Fruit fly (Drosophila melanogaster) whole organism, embryonic: Measurements from ENCODE around the gene CG32829.

Experiments used
- Adf1 ChIP-seq: fragments of 200-800 bp; sonication (Bioruptor generic); IDR thresholded peaks from 2 replicates; pipeline ENCODE4 v1.3.6; 2022; ENCODE audit warnings: missing biosample characterization, missing genetic modification characterization
- B-H2 ChIP-seq: fragments of 200-800 bp; sonication (Bioruptor generic); optimal IDR thresholded peaks from 2 replicates; lab custom pipeline; 2018; ENCODE audit warnings: missing biosample characterization, mild to moderate bottlenecking, missing genetic modification characterization
- CG10543 ChIP-seq: fragments of 200-800 bp; sonication (Bioruptor generic); optimal IDR thresholded peaks from 3 replicates; lab custom pipeline; 2017; ENCODE audit warnings: missing biosample characterization, mild to moderate bottlenecking, missing genetic modification characterization, moderate library complexity
- CG11695 ChIP-seq: fragments of 200-800 bp; sonication (Bioruptor generic); IDR thresholded peaks from 3 replicates; pipeline ENCODE4 v1.3.6; 2022; ENCODE audit warnings: missing biosample characterization, missing genetic modification characterization
- CG12299 ChIP-seq: fragments of 200-800 bp; sonication (Bioruptor generic); optimal IDR thresholded peaks from 2 replicates; lab custom pipeline; 2018; ENCODE audit warnings: missing biosample characterization, mild to moderate bottlenecking, missing genetic modification characterization
- CG12391 ChIP-seq: fragments of 200-800 bp; sonication (Bioruptor generic); optimal IDR thresholded peaks from 3 replicates; lab custom pipeline; 2018; ENCODE audit warnings: missing biosample characterization, mild to moderate bottlenecking, missing genetic modification characterization, moderate library complexity
- CG13424 ChIP-seq: fragments of 200-800 bp; sonication (Bioruptor generic); optimal IDR thresholded peaks from 2 replicates; lab custom pipeline; 2019; ENCODE audit warnings: missing biosample characterization, mild to moderate bottlenecking, missing genetic modification characterization, moderate library complexity
- CG15601 ChIP-seq: fragments of 200-800 bp; sonication (Bioruptor generic); optimal IDR thresholded peaks from 3 replicates; lab custom pipeline; 2019; ENCODE audit warnings: missing biosample characterization, mild to moderate bottlenecking, missing genetic modification characterization, moderate library complexity
- CG1602 ChIP-seq: fragments of 200-800 bp; sonication (Bioruptor generic); optimal IDR thresholded peaks from 3 replicates; lab custom pipeline; 2016; ENCODE audit warnings: missing biosample characterization, missing genetic modification characterization
- CG17385 ChIP-seq: fragments of 200-800 bp; sonication (Bioruptor generic); optimal IDR thresholded peaks from 3 replicates; lab custom pipeline; 2018; ENCODE audit warnings: missing biosample characterization, mild to moderate bottlenecking, missing genetic modification characterization
- CG17829 ChIP-seq: fragments of 200-800 bp; optimal IDR thresholded peaks from 2 replicates; lab custom pipeline; 2019; ENCODE audit warnings: missing biosample characterization, mild to moderate bottlenecking, missing genetic modification characterization, moderate library complexity
- CG30431 ChIP-seq: fragments of 200-800 bp; sonication (Bioruptor generic); optimal IDR thresholded peaks from 2 replicates; lab custom pipeline; 2017; ENCODE audit warnings: missing biosample characterization, missing genetic modification characterization
- CG32532 ChIP-seq: fragments of 200-800 bp; sonication (Bioruptor generic); IDR thresholded peaks from 2 replicates; pipeline ENCODE4 v1.3.6; 2022; ENCODE audit warnings: missing biosample characterization, missing genetic modification characterization
- CG6175 ChIP-seq: fragments of 200-800 bp; sonication (Bioruptor generic); IDR thresholded peaks from 3 replicates; pipeline ENCODE4 v1.3.6; 2022; ENCODE audit warnings: missing biosample characterization, missing genetic modification characterization
- CG6654 ChIP-seq: fragments of 200-800 bp; sonication (Bioruptor generic); optimal IDR thresholded peaks from 2 replicates; lab custom pipeline; 2017; ENCODE audit warnings: missing biosample characterization, mild to moderate bottlenecking, missing genetic modification characterization
- CG6791 ChIP-seq: fragments of 200-800 bp; sonication (Bioruptor generic); IDR thresholded peaks from 3 replicates; pipeline ENCODE4 v1.3.6; 2022; ENCODE audit warnings: missing biosample characterization, missing genetic modification characterization; ENCODE audit not compliant: partially characterized antibody
- CG8478 ChIP-seq: fragments of >200 bp; optimal IDR thresholded peaks from 2 replicates; lab custom pipeline; 2018
- CG8924 ChIP-seq: fragments of 200-800 bp; optimal IDR thresholded peaks from 3 replicates; lab custom pipeline; 2019; ENCODE audit warnings: missing biosample characterization, mild to moderate bottlenecking, missing genetic modification characterization, moderate library complexity
- CG9727 ChIP-seq: fragments of 200-800 bp; sonication (Bioruptor generic); optimal IDR thresholded peaks from 3 replicates; lab custom pipeline; 2017; ENCODE audit warnings: missing biosample characterization, mild to moderate bottlenecking, missing genetic modification characterization
- D ChIP-seq, 2 experiments: fragments of 200-800 bp in 1 of 2; fragments of >200 bp in 1 of 2; sonication (Bioruptor generic) in 1 of 2; optimal IDR thresholded peaks; 2 replicates in 1 of 2; 3 replicates in 1 of 2; lab custom pipeline; 2017; ENCODE audit warnings: mild to moderate bottlenecking in 1 of 2, missing biosample characterization in 1 of 2, missing genetic modification characterization in 1 of 2, missing genetic modification reagents in 1 of 2
- Doc3 ChIP-seq: fragments of 200-800 bp; sonication (Bioruptor generic); IDR thresholded peaks from 3 replicates; pipeline ENCODE4 v1.3.6; 2022; ENCODE audit warnings: missing biosample characterization, missing genetic modification characterization; ENCODE audit not compliant: partially characterized antibody
- Eip74EF ChIP-seq, 2 experiments: fragments of 200-800 bp in 1 of 2; fragments of >200 bp in 1 of 2; sonication (Bioruptor generic) in 1 of 2; optimal IDR thresholded peaks; 2 replicates each; lab custom pipeline; 2017 to 2019; ENCODE audit warnings: missing biosample characterization in 2 of 2, missing genetic modification characterization in 2 of 2, mild to moderate bottlenecking in 1 of 2, moderate library complexity in 1 of 2
- Ets97D ChIP-seq: fragments of 200-800 bp; sonication (Bioruptor generic); optimal IDR thresholded peaks from 3 replicates; lab custom pipeline; 2016; ENCODE audit warnings: missing biosample characterization, missing genetic modification characterization
- Fer2 ChIP-seq: fragments of 200-800 bp; sonication (Bioruptor generic); optimal IDR thresholded peaks from 2 replicates; lab custom pipeline; 2018; ENCODE audit warnings: missing biosample characterization, mild to moderate bottlenecking, missing genetic modification characterization, moderate library complexity
- Hand ChIP-seq: fragments of 200-800 bp; sonication (Bioruptor generic); optimal IDR thresholded peaks from 2 replicates; lab custom pipeline; 2017; ENCODE audit warnings: mild to moderate bottlenecking, missing biosample characterization, missing genetic modification reagents, missing genetic modification characterization
- HmgD ChIP-seq: fragments of 200-800 bp; sonication (Bioruptor generic); optimal IDR thresholded peaks from 3 replicates; lab custom pipeline; 2016; ENCODE audit warnings: missing biosample characterization, missing genetic modification characterization
- Hr51 ChIP-seq, 2 experiments: fragments of 200-800 bp; sonication (Bioruptor generic); optimal IDR thresholded peaks; 2 replicates in 1 of 2; 3 replicates in 1 of 2; lab custom pipeline; 2016 to 2018; ENCODE audit warnings: missing biosample characterization in 2 of 2, missing genetic modification characterization in 2 of 2, mild to moderate bottlenecking in 1 of 2, moderate library complexity in 1 of 2
- Max ChIP-seq: fragments of 200-800 bp; sonication (Bioruptor generic); optimal IDR thresholded peaks from 2 replicates; lab custom pipeline; 2016; ENCODE audit warnings: missing biosample characterization, mild to moderate bottlenecking, missing genetic modification characterization
- Meics ChIP-seq: fragments of 200-800 bp; sonication (Bioruptor generic); optimal IDR thresholded peaks from 2 replicates; lab custom pipeline; 2017; ENCODE audit warnings: missing biosample characterization, mild to moderate bottlenecking, missing genetic modification characterization
- Rfx ChIP-seq: fragments of 200-800 bp; sonication (Bioruptor generic); IDR thresholded peaks from 2 replicates; pipeline ENCODE4 v1.3.6; 2022; ENCODE audit warnings: missing biosample characterization, missing genetic modification characterization
- Rx ChIP-seq: fragments of 200-800 bp; sonication (Bioruptor generic); IDR thresholded peaks from 2 replicates; pipeline ENCODE4 v1.3.6; 2022; ENCODE audit warnings: missing biosample characterization, missing genetic modification characterization
- Sin3A ChIP-seq: fragments of >200 bp; optimal IDR thresholded peaks from 2 replicates; lab custom pipeline; 2018
- Six4 ChIP-seq: fragments of 200-800 bp; sonication (Bioruptor generic); optimal IDR thresholded peaks from 2 replicates; lab custom pipeline; 2016; ENCODE audit warnings: missing biosample characterization, missing genetic modification characterization
- Ssrp ChIP-seq: fragments of 200-800 bp; sonication (Bioruptor generic); optimal IDR thresholded peaks from 2 replicates; lab custom pipeline; 2018; ENCODE audit warnings: missing biosample characterization, mild to moderate bottlenecking, missing genetic modification characterization, moderate library complexity
- Stat92E ChIP-seq, 3 experiments: fragments of >200 bp in 2 of 3; fragments of 200-800 bp in 1 of 3; sonication (Bioruptor generic) in 1 of 3; optimal IDR thresholded peaks; 2 replicates each; lab custom pipeline; 2017 to 2019; ENCODE audit warnings: missing biosample characterization in 3 of 3, missing genetic modification characterization in 3 of 3, mild to moderate bottlenecking in 1 of 3, moderate library complexity in 1 of 3
- Vsx1 ChIP-seq: fragments of 200-800 bp; sonication (Bioruptor generic); optimal IDR thresholded peaks from 2 replicates; lab custom pipeline; 2017; ENCODE audit warnings: missing biosample characterization, mild to moderate bottlenecking, missing genetic modification characterization, missing genetic modification reagents
- Xbp1 ChIP-seq: fragments of 200-800 bp; sonication (Bioruptor generic); optimal IDR thresholded peaks from 3 replicates; lab custom pipeline; 2016; ENCODE audit warnings: missing biosample characterization, mild to moderate bottlenecking, missing genetic modification characterization
- Xrp1 ChIP-seq: fragments of 200-800 bp; sonication (Bioruptor generic); IDR thresholded peaks from 2 replicates; pipeline ENCODE4 v1.3.6; 2022; ENCODE audit warnings: missing biosample characterization, missing genetic modification characterization
- az2 ChIP-seq: fragments of 200-800 bp; sonication (Bioruptor generic); optimal IDR thresholded peaks from 3 replicates; lab custom pipeline; 2016; ENCODE audit warnings: missing biosample characterization, missing genetic modification characterization
- dm ChIP-seq: fragments of 200-800 bp; sonication (Bioruptor generic); optimal IDR thresholded peaks from 3 replicates; lab custom pipeline; 2016; ENCODE audit warnings: missing biosample characterization, missing genetic modification characterization
- dpn ChIP-seq, 2 experiments: fragments of 200-800 bp; sonication (Bioruptor generic); optimal IDR thresholded peaks; 3 replicates each; lab custom pipeline; 2016; ENCODE audit warnings: missing biosample characterization in 2 of 2, missing genetic modification characterization in 2 of 2
- gsb-n ChIP-seq: fragments of 200-800 bp; sonication (Bioruptor generic); optimal IDR thresholded peaks from 3 replicates; lab custom pipeline; 2018; ENCODE audit warnings: missing biosample characterization, mild to moderate bottlenecking, missing genetic modification characterization
- ind ChIP-seq: fragments of 200-800 bp; sonication (Bioruptor generic); optimal IDR thresholded peaks from 3 replicates; lab custom pipeline; 2016; ENCODE audit warnings: missing biosample characterization, missing genetic modification characterization
- nerfin-1 ChIP-seq: fragments of 200-800 bp; sonication (Bioruptor generic); optimal IDR thresholded peaks from 3 replicates; lab custom pipeline; 2019; ENCODE audit warnings: missing biosample characterization, mild to moderate bottlenecking, missing genetic modification characterization, moderate library complexity
- psq ChIP-seq: fragments of 200-800 bp; sonication (Bioruptor generic); optimal IDR thresholded peaks from 2 replicates; lab custom pipeline; 2017; ENCODE audit warnings: missing biosample characterization, missing genetic modification characterization
- scrt ChIP-seq: fragments of 200-800 bp; sonication (Bioruptor generic); optimal IDR thresholded peaks from 2 replicates; lab custom pipeline; 2018; ENCODE audit warnings: missing biosample characterization, mild to moderate bottlenecking, missing genetic modification characterization, moderate library complexity
- slp2 ChIP-seq: fragments of 200-800 bp; sonication (Bioruptor generic); optimal IDR thresholded peaks from 2 replicates; lab custom pipeline; 2016; ENCODE audit warnings: missing biosample characterization, missing genetic modification characterization
- so ChIP-seq: fragments of 200-800 bp; sonication (Bioruptor generic); IDR thresholded peaks from 3 replicates; pipeline ENCODE4 v1.3.6; 2022; ENCODE audit warnings: missing biosample characterization, missing genetic modification characterization
- tin ChIP-seq: fragments of 200-800 bp; sonication (Bioruptor generic); optimal IDR thresholded peaks from 3 replicates; lab custom pipeline; 2016; ENCODE audit warnings: missing biosample characterization, missing genetic modification characterization
- wek ChIP-seq: fragments of 200-800 bp; sonication (Bioruptor generic); optimal IDR thresholded peaks from 3 replicates; lab custom pipeline; 2018; ENCODE audit warnings: missing biosample characterization, mild to moderate bottlenecking, missing genetic modification characterization, moderate library complexity

The CG32829 gene

DNA sequence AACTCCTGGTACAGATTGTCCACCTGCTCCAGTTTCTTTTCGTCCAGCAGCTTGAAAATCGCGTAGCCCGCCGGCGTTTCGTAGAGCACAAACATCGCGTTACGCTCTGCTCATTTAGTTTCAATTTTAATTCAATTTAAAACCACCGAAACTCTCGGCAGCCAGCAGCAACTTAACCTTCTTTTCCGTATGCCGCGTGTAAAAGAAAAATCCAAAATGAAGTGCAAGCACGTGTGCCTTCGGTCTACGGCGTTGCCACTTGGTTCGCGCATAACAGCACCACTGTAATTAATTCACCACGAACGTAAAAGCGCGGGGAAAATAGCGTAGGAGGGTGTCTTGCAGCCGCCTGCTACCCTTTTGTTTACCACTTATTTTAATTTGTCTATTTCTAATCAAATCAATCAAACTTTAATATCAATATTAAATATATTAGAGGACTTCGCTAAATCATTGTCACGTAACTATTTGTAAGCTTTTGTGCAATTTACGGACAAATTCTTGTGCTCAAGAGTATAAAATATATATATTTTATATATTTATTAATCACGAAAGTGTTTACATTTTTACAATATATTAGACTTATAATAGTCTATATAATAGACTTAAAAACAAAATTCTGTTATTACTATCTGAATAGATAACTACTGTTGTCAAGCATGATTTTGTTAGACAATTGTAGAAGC lies 2.4 kb upstream of the CG32829 start, which contains the start of gene nop5 (continued):
- TF ChIP-seq Rfx (GFP tag; lab: Robert Waterston, UW), result peak; percentile 43; the same call in 1 of the 2 replicates
- peak; percentile 35 for TF ChIP-seq CG30431
- peak; percentile 72 for TF ChIP-seq B-H2 (GFP tag; lab: Kevin White, UChicago)
- TF ChIP-seq CG12299 (tag; lab: Kevin White, UChicago), result peak; percentile 19
- no peak for TF ChIP-seq Vsx1
- TF ChIP-seq CG8478, result no peak
- peak; percentile 65 for TF ChIP-seq CG15601 (tag; lab: Kevin White, UChicago)
- TF ChIP-seq Sin3A (lab: Kevin White, UChicago), result peak; percentile 19
- peak; percentile 40 for TF ChIP-seq Fer2
- TF ChIP-seq CG8924 (tag; lab: Kevin White, UChicago), result peak; percentile 82
- peak; percentile 83 for TF ChIP-seq Meics (GFP tag; lab: Kevin White, UChicago)
- peak in 1 of 3 experiments; percentile 74 for TF ChIP-seq Stat92E (GFP tag; optimal IDR thresholded peaks at IDR 0.05; lab: Kevin White, UChicago)
- peak; percentile 85 for TF ChIP-seq CG13424 (tag; lab: Kevin White, UChicago)
- peak; percentile 44 for TF ChIP-seq az2 (GFP tag; lab: Kevin White, UChicago)
- TF ChIP-seq Xrp1 (GFP tag; lab: Robert Waterston, UW), result peak; percentile 25; the same call in 1 of the 2 replicates
- TF ChIP-seq Six4, result peak; percentile 38
- TF ChIP-seq dm, result peak; percentile 99
- peak; percentile 53 for TF ChIP-seq ind
- TF ChIP-seq slp2 (GFP tag; lab: Kevin White, UChicago), result no peak
- TF ChIP-seq Rx (GFP tag; lab: Robert Waterston, UW), result no peak
- TF ChIP-seq CG11695 (GFP tag; lab: Robert Waterston, UW), result no peak; the same call in 2 of the 3 replicates
- TF ChIP-seq Eip74EF (GFP tag; optimal IDR thresholded peaks at IDR 0.05; lab: Kevin White, UChicago), result peak in 1 of 2 experiments; percentile 67
- no peak for TF ChIP-seq CG6175 (GFP tag; lab: Robert Waterston, UW)
- TF ChIP-seq CG9727, result peak; percentile 81
- peak; percentile 34 for TF ChIP-seq Ets97D (GFP tag; lab: Kevin White, UChicago)
- TF ChIP-seq Max (GFP tag; lab: Kevin White, UChicago), result peak; percentile 60
- TF ChIP-seq CG6654, result peak; percentile 33
- no peak for TF ChIP-seq gsb-n (tag; lab: Kevin White, UChicago)
- TF ChIP-seq Ssrp (tag; lab: Kevin White, UChicago), result peak; percentile 67
- peak; percentile 20 for TF ChIP-seq psq (GFP tag; lab: Kevin White, UChicago)
- TF ChIP-seq CG17829, result peak; percentile 78
- 0 out of 3 replicates have a peak, but pooled peaks have one; percentile 31 for TF ChIP-seq CG6791 (GFP tag; lab: Robert Waterston, UW)
- peak; percentile 60 for TF ChIP-seq Xbp1 (GFP tag; lab: Kevin White, UChicago)
- TF ChIP-seq CG17385 (GFP tag; lab: Kevin White, UChicago), result peak; percentile 74
- no peak for TF ChIP-seq D (optimal IDR thresholded peaks at IDR 0.05; lab: Kevin White, UChicago)
- peak; percentile 69 for TF ChIP-seq D (GFP tag; optimal IDR thresholded peaks at IDR 0.05; lab: Kevin White, UChicago)
- TF ChIP-seq CG1602 (GFP tag; lab: Kevin White, UChicago), result peak; percentile 47
- 0 out of 2 replicates have a peak, but pooled peaks have one; percentile 22 for TF ChIP-seq CG32532 (GFP tag; lab: Robert Waterston, UW)
- TF ChIP-seq nerfin-1 (tag; lab: Kevin White, UChicago), result peak; percentile 72

DNA sequence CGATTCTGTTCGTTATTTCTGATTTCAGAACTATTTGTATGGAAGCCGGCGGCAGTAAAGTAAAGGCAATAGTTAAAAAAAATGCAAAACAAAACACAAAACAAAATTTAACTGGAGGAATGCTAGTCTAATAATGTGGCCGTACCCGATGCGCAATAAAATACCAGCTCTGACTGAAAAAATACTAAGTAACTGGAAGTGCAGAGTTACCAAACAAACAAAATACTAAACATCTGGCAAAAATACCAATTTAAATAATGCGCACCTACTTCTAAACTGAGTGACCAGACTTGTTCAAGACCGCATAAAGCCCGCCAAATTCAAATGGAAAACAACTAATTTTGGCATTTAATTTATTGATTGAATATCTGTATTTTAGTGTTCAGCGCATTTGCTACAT lies 2.3 kb downstream of the CG32829 start, which contains the start of gene Wee1:
Gene Wee1, minus strand, starts transcription at position 175 of the 400 bp plus-strand sequence.
- no peak for TF ChIP-seq scrt (GFP tag; lab: Kevin White, UChicago)
- TF ChIP-seq tin, result no peak
- TF ChIP-seq wek (GFP tag; lab: Kevin White, UChicago), result no peak
- no peak for TF ChIP-seq dpn (GFP tag; optimal IDR thresholded peaks at IDR 0.05; lab: Kevin White, UChicago)
- TF ChIP-seq Adf1, result no peak
- TF ChIP-seq Hr51 (GFP tag; optimal IDR thresholded peaks at IDR 0.05; lab: Kevin White, UChicago), result no peak
- TF ChIP-seq CG12391, result peak; percentile 39
- TF ChIP-seq CG10543, result no peak
- no peak for TF ChIP-seq HmgD
- TF ChIP-seq CG1602 (GFP tag; lab: Kevin White, UChicago), result no peak
- no peak for TF ChIP-seq Doc3
- TF ChIP-seq Six4, result no peak
- no peak for TF ChIP-seq so
- no peak for TF ChIP-seq Hand
